Worm (Caenorhabditis elegans): ENCODE data around the gene F54D5.17.
A peak's percentile ranks its signal among the peaks of the same experiment; 100 is the strongest.

F54D5.17 gene

ce11 chrII:11578327-11578726 lies 21.9 kb downstream of the F54D5.17 start, which contains the start of gene smc-6:
Gene smc-6 (plus strand): TSS chrII:11578716.
- TF ChIP-seq bed-3 (GFP tag; optimal IDR thresholded peaks at IDR 0.05): no peak
- TF ChIP-seq pha-4 (tag; optimal IDR thresholded peaks at IDR 0.05): no peak
- TF ChIP-seq ztf-11 (tag; optimal IDR thresholded peaks at IDR 0.05): no peak
- no peak for TF ChIP-seq blmp-1 (tag; optimal IDR thresholded peaks at IDR 0.05)
- TF ChIP-seq mep-1 (tag; optimal IDR thresholded peaks at IDR 0.05): peak; percentile 32
- no peak for TF ChIP-seq flh-1 (GFP tag; optimal IDR thresholded peaks at IDR 0.05)
- no peak for TF ChIP-seq sptf-1 (tag; optimal IDR thresholded peaks at IDR 0.05)

- TF ChIP-seq mab-5 (tag; optimal IDR thresholded peaks at IDR 0.05) (no peak), drap-1 (GFP tag; optimal IDR thresholded peaks at IDR 0.05) (no peak), elt-3 (tag; optimal IDR thresholded peaks at IDR 0.05) (no peak), pha-4 (tag; optimal IDR thresholded peaks at IDR 0.05) (no peak), ceh-43 (GFP tag; optimal IDR thresholded peaks at IDR 0.05) (no peak), snpc-4 (tag; optimal IDR thresholded peaks at IDR 0.05) (no peak), ztf-11 (tag; optimal IDR thresholded peaks at IDR 0.05) (no peak), lsy-2 (tag; optimal IDR thresholded peaks at IDR 0.05) (no peak), cnd-1 (tag; optimal IDR thresholded peaks at IDR 0.05) (no peak), lin-13 (tag; optimal IDR thresholded peaks at IDR 0.05) (no peak), ces-1 (GFP tag; optimal IDR thresholded peaks at IDR 0.05) (no peak), ceh-83 (GFP tag; optimal IDR thresholded peaks at IDR 0.05) (no peak), unc-39 (tag; optimal IDR thresholded peaks at IDR 0.05) (no peak), mls-2 (tag; optimal IDR thresholded peaks at IDR 0.05) (no peak), tbx-8 (GFP tag; optimal IDR thresholded peaks at IDR 0.05) (no peak), nhr-2 (tag; optimal IDR thresholded peaks at IDR 0.05) (no peak), nhr-28 (tag; optimal IDR thresholded peaks at IDR 0.05) (no peak), nhr-76 (tag; optimal IDR thresholded peaks at IDR 0.05) (no peak)
Observed at ce11 chrII:11582698-11583097, 26.3 kb downstream of the F54D5.17 start, which contains the start of gene ints-7. Gene ints-7 (plus strand): TSS chrII:11582849.

ce11 chrII:11588304-11588703 lies 31.9 kb downstream of the F54D5.17 start:
- TF ChIP-seq zip-8 (tag; optimal IDR thresholded peaks at IDR 0.05) (no peak), flh-1 (GFP tag; optimal IDR thresholded peaks at IDR 0.05) (no peak), elt-1 (tag; optimal IDR thresholded peaks at IDR 0.05; ENCODE audit: borderline replicate concordance, insufficient read depth) (no peak), mls-2 (tag; optimal IDR thresholded peaks at IDR 0.05) (no peak), nhr-28 (tag; optimal IDR thresholded peaks at IDR 0.05) (no peak), unc-62 (GFP tag; optimal IDR thresholded peaks at IDR 0.05) (no peak), lsy-2 (tag; optimal IDR thresholded peaks at IDR 0.05) (no peak), lin-32 (GFP tag; optimal IDR thresholded peaks at IDR 0.05) (no peak), nhr-2 (tag; optimal IDR thresholded peaks at IDR 0.05) (no peak), lin-13 (tag; optimal IDR thresholded peaks at IDR 0.05) (no peak), ceh-39 (tag; optimal IDR thresholded peaks at IDR 0.05) (no peak), elt-3 (tag; optimal IDR thresholded peaks at IDR 0.05) (no peak), ztf-11 (tag; optimal IDR thresholded peaks at IDR 0.05) (no peak), ham-2 (GFP tag; optimal IDR thresholded peaks at IDR 0.05) (no peak)

DNA sequence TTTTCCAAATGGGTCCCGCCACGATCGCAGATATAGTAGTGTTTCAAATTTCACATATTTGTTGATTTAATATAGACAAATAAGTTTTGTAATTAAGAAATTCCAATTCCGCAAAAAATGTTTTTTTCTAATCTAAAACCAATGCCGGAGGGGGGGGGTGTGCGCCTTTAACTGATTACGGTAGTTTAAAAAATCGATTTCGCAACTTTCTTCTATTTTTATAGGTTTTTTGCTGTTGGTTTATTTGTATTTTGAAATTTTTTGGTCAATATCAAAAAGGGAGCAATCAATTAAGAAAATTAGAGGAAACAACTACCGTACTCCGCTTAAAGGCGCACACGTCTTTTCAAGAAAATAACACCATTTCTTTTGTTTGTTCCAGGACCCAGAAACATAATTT lies 35.1 kb downstream of the F54D5.17 start:
- TF ChIP-seq blmp-1 (tag; optimal IDR thresholded peaks at IDR 0.05): no peak
- no peak for TF ChIP-seq unc-62 (GFP tag; optimal IDR thresholded peaks at IDR 0.05)
- no peak for TF ChIP-seq cnd-1 (tag; optimal IDR thresholded peaks at IDR 0.05)
- no peak for TF ChIP-seq M03D4.4 (tag; optimal IDR thresholded peaks at IDR 0.05)
- TF ChIP-seq elt-1 (tag; optimal IDR thresholded peaks at IDR 0.05; ENCODE audit: borderline replicate concordance, insufficient read depth): no peak
- no peak for TF ChIP-seq bed-3 (GFP tag; optimal IDR thresholded peaks at IDR 0.05)
- no peak for TF ChIP-seq zip-8 (tag; optimal IDR thresholded peaks at IDR 0.05)
- no peak for TF ChIP-seq unc-120 (tag; optimal IDR thresholded peaks at IDR 0.05; ENCODE audit: poor library complexity, severe bottlenecking)

ce11 chrII:11592023-11592422 lies 35.6 kb downstream of the F54D5.17 start, which contains the start of gene F07A11.1:
Gene F07A11.1 (minus strand): TSS chrII:11592123.
- TF ChIP-seq nhr-237 (tag; optimal IDR thresholded peaks at IDR 0.05) (no peak), lin-13 (tag; optimal IDR thresholded peaks at IDR 0.05) (no peak)
